Worm (Caenorhabditis elegans): ENCODE data around the gene wrn-1.

Gene wrn-1

DNA sequence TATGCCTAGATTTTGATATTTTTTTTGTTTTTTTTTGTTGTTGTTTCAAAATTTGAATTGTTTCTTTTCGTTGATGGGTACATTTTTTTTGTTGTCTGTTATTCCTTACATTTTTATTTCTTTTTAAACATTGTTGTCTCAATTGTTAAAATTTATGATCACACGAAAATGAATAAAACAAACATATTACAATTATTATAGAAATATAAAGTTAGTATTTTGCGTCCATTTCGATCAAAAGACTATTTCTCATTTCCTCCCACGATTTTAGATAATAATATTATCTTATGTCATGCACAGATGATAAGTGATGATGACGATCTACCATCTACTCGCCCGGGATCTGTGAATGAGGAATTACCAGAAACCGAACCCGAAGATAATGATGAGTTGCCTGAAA is at the start of gene wrn-1:
Gene wrn-1 (plus strand): TSS at position 301 of the 400 bp plus-strand sequence.
- no peak for TF ChIP-seq unc-62 (GFP tag; optimal IDR thresholded peaks at IDR 0.05)

DNA sequence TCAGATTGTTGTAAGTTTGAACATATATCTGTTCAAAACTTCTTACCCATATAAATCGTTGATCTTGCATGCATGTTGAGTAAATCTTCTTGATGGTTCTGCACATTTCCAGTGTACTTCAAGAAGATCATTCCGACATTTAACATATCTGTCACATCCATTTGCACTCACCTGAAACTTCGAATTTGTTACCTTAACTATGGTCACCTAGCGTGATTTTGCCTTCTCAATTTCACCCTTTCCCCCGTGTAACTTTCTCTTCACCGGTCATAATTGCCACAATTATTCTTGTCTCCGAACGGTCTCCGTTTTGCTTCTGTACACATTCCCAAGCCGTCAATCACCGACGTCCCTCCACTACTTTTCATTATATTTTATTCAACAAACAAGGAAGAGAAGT is 41.4 kb upstream of the wrn-1 start:
- no peak for TF ChIP-seq unc-62 (GFP tag; optimal IDR thresholded peaks at IDR 0.05)

DNA sequence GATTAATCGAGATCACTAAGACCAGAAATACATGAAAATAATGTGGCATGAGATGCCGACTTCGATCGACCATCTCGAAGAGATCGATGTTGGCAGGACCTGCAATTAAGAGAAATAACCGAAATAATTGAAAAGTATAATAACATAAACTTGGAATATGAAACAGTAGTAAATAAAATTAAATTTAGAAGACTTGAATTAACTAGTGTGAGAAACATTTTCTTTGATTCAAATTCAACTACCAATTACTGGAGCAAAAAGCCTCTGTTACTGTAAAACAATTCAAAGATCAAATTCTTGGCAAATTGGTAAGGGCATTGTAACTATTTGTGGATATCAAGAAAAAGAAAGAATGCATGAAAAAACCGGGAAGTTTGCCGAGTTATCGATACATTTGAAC is 40.9 kb upstream of the wrn-1 start, which contains the start of gene R05G9R.1:
Gene R05G9R.1 (minus strand): TSS at position 101 of the 400 bp plus-strand sequence.
- no peak for TF ChIP-seq unc-62 (GFP tag; optimal IDR thresholded peaks at IDR 0.05)

DNA sequence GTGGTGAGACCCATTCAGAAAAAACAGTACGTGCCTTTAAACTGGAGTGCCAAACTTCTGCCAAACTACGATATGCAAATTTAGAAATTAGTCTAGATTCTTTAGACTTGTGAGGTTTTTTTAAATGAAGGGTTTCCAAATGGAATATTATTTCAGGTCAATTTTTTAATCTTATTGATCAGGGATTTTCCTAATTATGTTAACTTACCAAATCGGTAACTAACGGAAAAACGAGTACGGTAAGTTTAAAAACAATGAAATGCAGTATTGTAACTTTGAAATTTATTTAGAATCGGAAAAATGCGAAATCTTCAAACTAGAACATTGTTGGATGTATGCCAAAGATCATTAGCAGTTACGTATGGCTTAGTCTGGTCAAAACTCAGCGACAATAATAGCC is 38.5 kb upstream of the wrn-1 start, which contains the start of gene C56E6.7:
Gene C56E6.7 (plus strand): TSS at position 301 of the 400 bp plus-strand sequence.
- TF ChIP-seq unc-62 (GFP tag; optimal IDR thresholded peaks at IDR 0.05), result no peak

DNA sequence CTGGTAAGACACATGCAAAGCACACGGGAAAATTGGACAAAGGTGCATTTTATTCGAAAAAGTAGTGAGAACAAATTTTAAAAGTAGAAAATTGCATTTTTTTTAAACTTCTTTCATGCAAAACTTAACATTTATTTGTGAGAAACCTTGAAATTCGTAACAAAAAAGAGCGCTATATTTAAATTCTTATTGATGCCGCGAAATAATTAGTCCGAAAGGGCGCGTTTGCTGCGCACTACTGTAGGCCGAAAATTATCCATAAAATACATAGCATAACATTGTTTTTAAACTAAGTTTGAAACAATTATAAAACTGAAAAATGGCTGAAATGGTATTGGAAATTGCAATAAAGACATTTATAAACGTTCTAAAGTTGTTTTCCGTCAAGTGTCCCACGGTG is 35.1 kb upstream of the wrn-1 start:
- TF ChIP-seq unc-62 (GFP tag; optimal IDR thresholded peaks at IDR 0.05), result no peak

DNA sequence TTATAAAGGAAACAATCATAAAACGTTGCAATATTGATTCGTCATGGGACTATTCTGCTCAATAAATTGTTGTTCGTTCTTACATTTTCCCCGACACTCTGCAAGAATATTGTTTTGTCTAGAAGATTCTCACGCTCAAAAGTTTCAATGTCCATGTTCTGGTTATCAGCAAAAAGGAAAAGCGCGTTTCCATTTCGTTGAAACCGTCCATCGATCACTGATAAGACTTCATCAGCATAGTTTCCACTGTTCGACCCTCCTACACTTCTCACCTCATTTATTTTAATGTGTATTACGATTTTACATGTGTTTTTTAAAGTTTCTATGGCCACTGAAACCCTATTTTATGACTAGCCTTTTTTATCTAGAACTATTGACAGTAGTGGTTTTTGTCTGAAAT is 34.7 kb upstream of the wrn-1 start:
- no peak for TF ChIP-seq unc-62 (GFP tag; optimal IDR thresholded peaks at IDR 0.05)

DNA sequence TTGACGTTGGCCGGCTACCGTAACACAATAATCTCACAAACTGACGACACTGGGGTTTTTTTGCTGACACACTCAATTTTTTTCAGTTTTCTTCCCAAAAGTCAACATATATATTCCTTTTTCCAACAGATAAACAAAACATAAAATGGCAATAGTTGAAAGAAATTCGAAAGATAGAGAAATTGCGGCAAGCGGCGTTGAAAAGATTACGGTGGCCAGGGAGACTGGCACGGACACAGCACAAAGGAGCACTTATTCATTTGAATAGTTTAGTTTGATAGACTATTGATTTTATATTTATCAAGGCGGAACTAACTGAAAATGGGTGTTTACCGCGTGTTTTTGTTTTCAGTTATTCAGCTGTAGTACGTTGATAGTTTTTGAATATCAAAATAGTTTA is 33.5 kb upstream of the wrn-1 start, which contains the start of gene toe-2:
Gene toe-2 (minus strand): TSS at position 70 of the 400 bp plus-strand sequence.
- TF ChIP-seq unc-62 (GFP tag; optimal IDR thresholded peaks at IDR 0.05), result no peak

DNA sequence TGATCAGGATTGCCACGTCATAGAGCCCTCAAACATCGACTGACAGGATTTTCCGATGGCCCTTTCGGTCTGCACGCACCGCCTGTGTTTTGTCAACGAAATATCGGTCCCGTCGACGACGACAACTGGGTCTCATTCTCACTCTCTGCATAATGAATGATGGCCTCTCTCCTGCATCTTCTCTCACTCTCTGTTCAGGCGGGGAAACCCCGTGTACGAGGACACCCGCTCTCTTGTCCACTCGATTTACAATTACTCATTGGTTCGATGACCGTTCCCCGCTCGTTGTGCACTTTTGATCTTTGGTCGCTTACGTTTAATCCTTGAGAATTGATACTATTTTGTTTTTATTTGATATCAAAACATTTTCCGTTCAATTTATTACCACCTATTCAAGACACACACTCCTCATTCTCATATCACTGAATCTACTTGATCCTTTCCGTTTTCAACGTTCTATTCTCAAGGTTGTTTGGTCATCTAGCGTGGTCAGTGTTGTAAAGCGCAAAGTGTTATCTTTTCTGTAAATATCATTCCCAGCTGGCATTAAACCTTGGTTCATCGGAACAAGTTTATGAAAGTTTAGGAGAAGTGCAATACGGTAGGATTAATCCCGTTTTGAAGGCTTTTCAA is 32.0 kb upstream of the wrn-1 start:
- TF ChIP-seq unc-62 (GFP tag; optimal IDR thresholded peaks at IDR 0.05), result no peak

DNA sequence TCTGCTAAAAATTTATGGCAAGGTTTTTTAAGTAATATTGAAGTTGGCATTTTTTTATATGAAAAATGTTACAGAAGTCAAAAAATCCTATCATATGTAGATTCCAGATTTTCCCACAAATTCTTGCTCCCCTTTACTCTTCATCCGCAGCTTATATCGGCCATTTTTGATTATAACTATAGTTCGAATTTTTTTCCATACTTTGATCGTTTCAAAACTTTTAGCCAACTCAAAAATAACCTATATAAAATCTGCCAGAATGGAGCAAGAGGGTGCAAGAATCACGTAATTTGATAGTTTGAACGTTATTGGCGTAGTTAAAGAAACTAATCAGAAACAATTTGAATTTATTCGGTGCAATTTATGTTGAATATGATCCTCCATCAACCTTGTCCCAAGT is 30.8 kb upstream of the wrn-1 start:
- no peak for TF ChIP-seq unc-62 (GFP tag; optimal IDR thresholded peaks at IDR 0.05)

DNA sequence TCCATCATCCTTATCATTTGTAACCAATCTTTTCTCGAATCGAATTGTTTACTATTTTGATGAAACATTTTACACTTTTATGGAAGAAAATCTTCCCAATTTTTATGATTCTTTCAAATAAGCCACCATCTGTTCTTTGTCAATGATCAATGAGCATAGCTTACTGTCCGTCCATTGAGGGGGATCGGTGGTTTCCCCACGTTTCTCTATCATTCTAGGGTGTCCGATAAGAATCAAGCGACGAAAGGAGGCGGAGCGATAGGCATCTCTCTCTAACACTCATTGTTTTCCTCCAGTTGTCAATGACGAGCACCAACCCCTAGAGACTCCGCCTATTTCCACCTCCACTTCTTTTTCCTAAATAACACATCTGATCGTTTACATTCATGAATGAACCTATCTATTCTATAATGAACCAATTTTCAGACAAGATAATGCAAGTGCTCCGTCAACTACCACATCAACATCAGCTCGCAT is 30.2 kb upstream of the wrn-1 start, which contains the start of gene C56E6.2:
Gene C56E6.2 (plus strand): TSS at position 427 of the 477 bp plus-strand sequence.
- no peak for TF ChIP-seq unc-62 (GFP tag; optimal IDR thresholded peaks at IDR 0.05)

DNA sequence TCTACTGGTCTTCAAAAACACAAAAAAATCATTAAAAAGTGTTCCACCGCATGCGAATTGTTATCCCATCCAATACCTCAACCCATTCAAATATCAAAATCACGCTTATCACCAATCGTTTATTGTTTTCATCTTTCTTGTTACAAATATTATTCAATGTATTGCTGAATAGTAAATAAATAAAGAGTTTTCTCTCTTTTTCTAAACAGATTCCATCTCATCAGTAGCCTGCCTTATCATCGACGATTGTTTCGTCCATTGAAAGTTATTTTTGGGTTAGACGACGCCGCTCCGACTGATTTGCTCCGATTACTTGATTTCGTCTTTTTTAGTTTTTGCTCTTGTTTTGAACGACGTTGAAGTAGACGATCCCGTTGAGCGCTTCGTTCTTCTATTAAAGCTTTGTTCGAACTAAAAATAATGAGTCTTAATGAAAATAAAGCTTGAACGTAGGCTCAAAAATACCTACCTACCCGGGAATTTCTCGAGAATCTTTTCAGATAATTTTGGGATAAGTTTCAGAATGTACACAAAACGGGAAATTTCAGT is 28.6 kb upstream of the wrn-1 start:
- no peak for TF ChIP-seq unc-62 (GFP tag; optimal IDR thresholded peaks at IDR 0.05)

DNA sequence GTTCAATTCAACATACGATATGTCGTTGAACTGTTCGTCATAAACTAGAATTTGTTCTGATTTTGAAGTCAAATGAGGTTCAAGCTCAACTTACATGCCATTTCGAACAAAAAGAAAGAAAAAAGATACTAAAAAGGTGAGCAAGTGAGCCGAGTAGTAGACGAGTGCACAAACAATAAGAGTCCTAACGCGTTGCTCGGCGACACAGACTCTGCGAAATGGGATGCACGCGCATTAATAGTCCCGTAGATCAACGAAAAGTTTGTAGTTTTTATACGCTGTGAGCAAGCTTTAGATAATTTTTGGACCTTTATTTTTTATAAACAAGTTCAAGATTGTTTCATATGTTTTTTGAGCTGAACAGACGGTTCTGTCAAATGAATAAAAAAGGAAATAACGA is 26.1 kb upstream of the wrn-1 start, which contains the start of gene C56E6.4:
Gene C56E6.4 (minus strand): TSS at position 101 of the 400 bp plus-strand sequence.
- no peak for TF ChIP-seq unc-62 (GFP tag; optimal IDR thresholded peaks at IDR 0.05)

DNA sequence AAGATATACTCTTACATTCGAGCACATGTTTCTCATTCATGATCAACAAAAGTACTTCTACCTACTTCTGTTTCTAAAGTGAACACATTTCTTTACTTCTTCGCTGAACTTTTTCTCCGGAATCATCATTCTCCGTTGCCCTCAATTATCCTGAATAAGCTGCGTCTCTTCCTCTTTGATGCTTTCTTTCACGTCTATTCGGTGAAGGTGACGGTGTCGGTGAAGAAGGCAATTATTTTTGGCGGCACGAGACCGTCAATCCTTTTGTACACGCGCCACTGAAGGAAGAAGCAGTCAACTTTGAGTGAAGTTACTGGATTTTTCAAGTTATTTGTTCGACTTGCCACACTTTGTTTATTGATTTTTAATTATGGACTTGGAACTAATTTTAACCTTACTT is 23.2 kb upstream of the wrn-1 start, which contains the start of gene abch-1:
Gene abch-1 (minus strand): TSS at position 101 of the 400 bp plus-strand sequence.
- no peak for TF ChIP-seq unc-62 (GFP tag; optimal IDR thresholded peaks at IDR 0.05)

DNA sequence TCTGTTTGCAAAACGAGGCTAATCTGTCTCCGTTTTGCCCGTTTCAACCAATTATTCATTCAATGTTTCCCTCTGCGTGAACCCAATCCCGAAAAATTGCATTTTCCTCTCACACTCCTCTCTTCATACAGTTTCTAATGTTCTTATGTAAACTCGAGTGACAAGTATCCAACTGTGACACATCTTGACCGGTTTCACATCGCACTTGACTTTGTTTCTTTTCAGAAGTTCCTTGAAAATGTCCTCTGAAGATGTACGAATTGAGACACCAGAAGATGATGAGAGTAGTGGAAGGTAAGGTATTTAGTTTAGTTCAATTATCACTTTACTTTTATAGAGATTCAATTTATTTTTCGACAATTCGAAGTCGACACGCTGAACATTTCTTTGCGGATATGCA is 22.8 kb upstream of the wrn-1 start, which contains the start of gene abcx-1:
Gene abcx-1 (plus strand): TSS at position 224 of the 400 bp plus-strand sequence.
- no peak for TF ChIP-seq unc-62 (GFP tag; optimal IDR thresholded peaks at IDR 0.05)

DNA sequence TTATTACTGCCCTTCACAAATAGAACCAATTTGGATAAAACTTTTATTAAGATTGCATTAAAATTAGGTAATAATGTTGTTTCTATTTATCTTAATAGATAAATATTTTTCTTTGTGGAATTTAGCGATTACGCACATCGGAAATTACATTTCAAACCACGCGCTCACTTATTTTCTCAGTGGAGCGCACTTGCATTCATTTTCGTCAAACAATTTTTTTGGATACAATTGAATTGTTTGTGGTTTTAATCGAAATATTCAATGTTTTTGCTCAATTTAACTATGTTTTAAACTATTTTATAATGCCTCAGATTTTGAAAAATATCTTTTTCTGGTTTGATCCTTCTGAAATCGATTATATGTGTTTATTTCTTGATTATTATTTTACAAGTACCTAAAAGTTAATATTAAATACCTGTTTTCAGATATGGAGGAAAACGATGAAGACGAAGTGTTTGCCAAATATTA is 18.8 kb upstream of the wrn-1 start, which contains the start of gene utp-20:
Gene utp-20 (plus strand): TSS at position 418 of the 468 bp plus-strand sequence.
- no peak for TF ChIP-seq unc-62 (GFP tag; optimal IDR thresholded peaks at IDR 0.05)

DNA sequence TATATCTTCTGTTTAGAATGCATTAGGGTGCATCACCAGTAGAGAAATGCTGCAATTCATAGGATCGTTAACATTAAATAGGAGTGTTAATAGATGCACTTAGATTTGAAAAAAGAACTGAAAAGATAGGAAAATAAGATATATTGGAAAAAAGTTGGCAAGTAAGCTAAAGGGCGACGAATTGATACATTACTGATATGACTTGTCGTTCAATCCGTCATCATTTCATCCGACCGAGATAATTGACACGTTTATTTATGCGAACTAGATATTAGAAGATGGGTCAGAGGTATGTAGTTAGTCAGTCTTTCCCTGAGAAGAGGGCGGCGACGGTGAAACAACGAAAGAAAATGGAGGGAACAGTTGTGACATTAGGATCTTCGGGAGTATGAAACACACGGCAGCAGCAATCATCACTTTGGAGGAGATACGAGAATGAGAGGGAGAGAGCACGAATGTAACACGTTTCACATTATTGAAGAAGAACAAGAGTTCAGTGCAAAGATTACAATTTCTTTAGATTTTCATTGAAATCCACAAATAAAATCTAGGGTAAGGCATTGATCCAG is 9.9 kb upstream of the wrn-1 start, which contains the start of gene lron-15:
Gene lron-15 (minus strand): TSS at position 51 of the 569 bp plus-strand sequence.
- no peak for TF ChIP-seq unc-62 (GFP tag; optimal IDR thresholded peaks at IDR 0.05)

Data from whole organism, dauer.